Worm (Caenorhabditis elegans): Measurements from ENCODE around the gene seu-1.
"Not testable (repeated sequence)": the region's sequence is repeated elsewhere in the genome, so short reads cannot be mapped to it uniquely, and the experiment has no call there.

The seu-1 gene

ce11 chrIV:6298253-6298652, 31.2 kb upstream of the seu-1 start, which contains the start of gene srv-27:
srv-27 (minus strand) TSS chrIV:6298353.
- no peak for TF ChIP-seq ceh-14 (tag; optimal IDR thresholded peaks at IDR 0.05)
- TF ChIP-seq fkh-6 (tag; optimal IDR thresholded peaks at IDR 0.05), result no peak
- no peak for TF ChIP-seq dmd-4 (tag; optimal IDR thresholded peaks at IDR 0.05; ENCODE audit: borderline replicate concordance)

- no peak for TF ChIP-seq ceh-45 (GFP tag; IDR thresholded peaks at IDR 0.05)
- TF ChIP-seq tbx-2 (tag; optimal IDR thresholded peaks at IDR 0.05), result no peak
- no peak for TF ChIP-seq hlh-6 (tag; optimal IDR thresholded peaks at IDR 0.05)
- no peak for TF ChIP-seq sox-4 (tag; optimal IDR thresholded peaks at IDR 0.05)
- no peak for TF ChIP-seq madf-2 (tag; optimal IDR thresholded peaks at IDR 0.05)
- TF ChIP-seq fkh-10 (GFP tag; optimal IDR thresholded peaks at IDR 0.05), result no peak
- no peak for TF ChIP-seq ceh-6 (GFP tag; optimal IDR thresholded peaks at IDR 0.05)
- TF ChIP-seq ceh-14 (tag; optimal IDR thresholded peaks at IDR 0.05), result no peak
- no peak for TF ChIP-seq ceh-9 (tag; optimal IDR thresholded peaks at IDR 0.05)
Measured at ce11 chrIV:6299523-6299922, 29.9 kb upstream of the seu-1 start.

DNA sequence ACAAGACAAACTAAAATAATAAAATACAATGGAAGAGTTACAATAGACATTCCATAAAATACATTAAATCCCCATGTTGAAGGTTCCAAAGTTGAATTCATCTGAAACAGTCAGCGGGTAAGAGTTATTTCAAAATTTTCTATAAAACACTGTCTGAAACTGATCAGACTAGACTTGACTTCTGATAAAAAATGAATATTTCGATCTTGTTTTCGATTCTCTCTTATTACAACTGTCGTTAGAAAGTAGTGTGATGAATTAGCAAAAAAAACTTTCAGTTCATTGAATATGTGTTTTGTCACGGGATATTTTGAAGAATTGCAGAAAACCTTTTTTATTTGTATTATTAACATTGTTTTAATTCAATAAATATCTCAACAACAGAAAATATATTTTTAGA, 27.7 kb upstream of the seu-1 start, which contains the start of gene srv-26:
Gene srv-26, minus strand, starts transcription at position 101 of the 400 bp plus-strand sequence.
- TF ChIP-seq elt-2 (tag; optimal IDR thresholded peaks at IDR 0.05) (no peak), C38D4.7 (GFP tag; optimal IDR thresholded peaks at IDR 0.05) (no peak), mec-3 (tag; optimal IDR thresholded peaks at IDR 0.05; ENCODE audit: borderline replicate concordance) (no peak), ceh-22 (tag; optimal IDR thresholded peaks at IDR 0.05) (no peak), ceh-6 (GFP tag; optimal IDR thresholded peaks at IDR 0.05) (no peak), dve-1 (tag; optimal IDR thresholded peaks at IDR 0.05) (no peak), fax-1 (tag; optimal IDR thresholded peaks at IDR 0.05) (no peak)

ce11 chrIV:6303642-6304041, 25.8 kb upstream of the seu-1 start, which contains the start of gene srv-25:
srv-25 (minus strand) TSS chrIV:6303742.
- TF ChIP-seq lin-11 (tag; optimal IDR thresholded peaks at IDR 0.05) (no peak), sox-4 (tag; optimal IDR thresholded peaks at IDR 0.05) (no peak), K09A11.1 (tag; optimal IDR thresholded peaks at IDR 0.05; ENCODE audit: insufficient read depth) (no peak), nhr-11 (tag; optimal IDR thresholded peaks at IDR 0.05) (no peak), pqm-1 (tag; optimal IDR thresholded peaks at IDR 0.05) (no peak), ceh-22 (tag; optimal IDR thresholded peaks at IDR 0.05) (no peak), C38D4.7 (GFP tag; optimal IDR thresholded peaks at IDR 0.05) (no peak)

ce11 chrIV:6307439-6307838, 22.0 kb upstream of the seu-1 start, which contains the start of gene csp-2:
csp-2 (plus strand) TSS chrIV:6307739.
- TF ChIP-seq unc-55 (GFP tag; optimal IDR thresholded peaks at IDR 0.05) (no peak), elt-2 (tag; optimal IDR thresholded peaks at IDR 0.05) (no peak)

DNA sequence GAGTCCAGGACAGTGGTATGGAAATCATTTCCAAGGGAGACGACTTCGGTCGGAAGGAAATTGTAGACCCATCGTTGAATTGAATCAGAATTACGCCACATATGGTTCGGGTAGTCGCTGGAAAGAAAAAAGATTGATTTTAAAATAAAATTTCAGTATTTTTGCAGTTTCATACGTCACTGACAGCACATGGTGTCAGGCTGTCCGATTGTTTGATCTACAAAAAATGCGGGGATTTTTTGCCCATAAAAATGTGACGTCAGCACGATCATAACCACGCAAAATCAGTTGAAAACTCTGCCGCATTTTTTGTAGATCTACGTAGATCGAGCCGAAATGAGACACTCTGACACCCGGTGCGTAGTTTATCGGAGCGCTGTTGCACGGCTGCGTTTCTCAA, 12.1 kb upstream of the seu-1 start, which contains the start of gene Y73B6BL.12:
Gene Y73B6BL.12, minus strand, starts transcription at position 101 of the 400 bp plus-strand sequence.
- not testable (repeated sequence) for TF ChIP-seq ceh-31, zip-5, ceh-48 (tag; optimal IDR thresholded peaks at IDR 0.05)

- no peak for TF ChIP-seq sdc-2 (tag; optimal IDR thresholded peaks at IDR 0.05)
- peak; percentile 93 for TF ChIP-seq C08G9.2 (tag; optimal IDR thresholded peaks at IDR 0.05)
- TF ChIP-seq eyg-1 (tag; optimal IDR thresholded peaks at IDR 0.05), result no peak
- TF ChIP-seq ama-1 (optimal IDR thresholded peaks at IDR 0.05), result no peak
- no peak for TF ChIP-seq ceh-9 (tag; optimal IDR thresholded peaks at IDR 0.05)
- TF ChIP-seq ahr-1 (tag; optimal IDR thresholded peaks at IDR 0.05), result no peak
- TF ChIP-seq unc-55 (GFP tag; optimal IDR thresholded peaks at IDR 0.05), result peak; percentile 6
- peak; percentile 12 for TF ChIP-seq unc-86 (tag; optimal IDR thresholded peaks at IDR 0.05)
- TF ChIP-seq npax-4 (tag; optimal IDR thresholded peaks at IDR 0.05), result no peak
- no peak for TF ChIP-seq sox-4 (tag; optimal IDR thresholded peaks at IDR 0.05)
- TF ChIP-seq ceh-22 (tag; optimal IDR thresholded peaks at IDR 0.05), result no peak
- no peak for TF ChIP-seq Y22D7AL.16 (tag; optimal IDR thresholded peaks at IDR 0.05)
- no peak for TF ChIP-seq hlh-15 (tag; optimal IDR thresholded peaks at IDR 0.05)
- peak; percentile 17 for TF ChIP-seq ztf-16 (tag; optimal IDR thresholded peaks at IDR 0.05)
- no peak for TF ChIP-seq nhr-232 (tag; optimal IDR thresholded peaks at IDR 0.05)
- TF ChIP-seq K09A11.1 (tag; optimal IDR thresholded peaks at IDR 0.05; ENCODE audit: insufficient read depth), result no peak
- TF ChIP-seq sox-2 (GFP tag; IDR thresholded peaks at IDR 0.05), result no peak
- no peak for TF ChIP-seq lin-11 (tag; optimal IDR thresholded peaks at IDR 0.05)
- peak; percentile 92 for TF ChIP-seq ceh-2 (tag; optimal IDR thresholded peaks at IDR 0.05)
- peak; percentile 96 for TF ChIP-seq ets-4 (tag; optimal IDR thresholded peaks at IDR 0.05)
- peak; percentile 46 for TF ChIP-seq F13H6.1 (tag; optimal IDR thresholded peaks at IDR 0.05)
- peak; percentile 56 for TF ChIP-seq ceh-19 (GFP tag; optimal IDR thresholded peaks at IDR 0.05)
Measured at ce11 chrIV:6321667-6322066, 7.8 kb upstream of the seu-1 start, which contains the start of gene Y73B6BL.29. Y73B6BL.29 (plus strand) TSS chrIV:6321929.
